Fruit fly (Drosophila melanogaster) whole organism, embryonic: ENCODE measurements around the gene bark.
A peak's percentile ranks its signal among the peaks of the same experiment; 100 is the strongest.

ENCODE experiments used
- BEAF-32 ChIP-seq: fragments of 200-800 bp; sonication (Bioruptor generic); optimal IDR thresholded peaks from 3 replicates; lab custom pipeline; 2017; ENCODE audit warnings: missing biosample characterization, missing genetic modification characterization, mild to moderate bottlenecking, moderate library complexity, missing genetic modification reagents
- Bteb2 ChIP-seq: fragments of 200-800 bp; sonication (Bioruptor generic); optimal IDR thresholded peaks from 2 replicates; lab custom pipeline; 2016; ENCODE audit warnings: missing biosample characterization, missing genetic modification characterization
- CG10979 ChIP-seq: fragments of 200-800 bp; sonication (Bioruptor generic); optimal IDR thresholded peaks from 2 replicates; lab custom pipeline; 2018; ENCODE audit warnings: missing biosample characterization, mild to moderate bottlenecking, missing genetic modification characterization, moderate library complexity
- CG12744 ChIP-seq: fragments of 200-800 bp; sonication (Bioruptor generic); optimal IDR thresholded peaks from 2 replicates; lab custom pipeline; 2016; ENCODE audit warnings: missing biosample characterization, missing genetic modification characterization
- CG13296 ChIP-seq: fragments of 200-800 bp; sonication (Bioruptor generic); optimal IDR thresholded peaks from 3 replicates; lab custom pipeline; 2018; ENCODE audit warnings: missing biosample characterization, mild to moderate bottlenecking, missing genetic modification characterization
- CG16813 ChIP-seq: fragments of 200-800 bp; sonication (Bioruptor generic); IDR thresholded peaks from 3 replicates; pipeline ENCODE4 v1.3.6; 2022; ENCODE audit warnings: missing biosample characterization, missing genetic modification characterization; ENCODE audit not compliant: partially characterized antibody
- CG17568 ChIP-seq: fragments of 200-800 bp; sonication (Bioruptor generic); optimal IDR thresholded peaks from 2 replicates; lab custom pipeline; 2018; ENCODE audit warnings: missing biosample characterization, mild to moderate bottlenecking, missing genetic modification characterization, moderate library complexity
- CG17802 ChIP-seq: fragments of 200-800 bp; sonication (Bioruptor generic); optimal IDR thresholded peaks from 2 replicates; lab custom pipeline; 2018; ENCODE audit warnings: missing biosample characterization, mild to moderate bottlenecking, missing genetic modification characterization, moderate library complexity
- CG18764 ChIP-seq: fragments of 200-800 bp; sonication (Bioruptor generic); optimal IDR thresholded peaks from 3 replicates; lab custom pipeline; 2016; ENCODE audit warnings: missing biosample characterization, missing genetic modification characterization
- CG2116 ChIP-seq: fragments of 200-800 bp; sonication (Bioruptor generic); optimal IDR thresholded peaks from 3 replicates; lab custom pipeline; 2018; ENCODE audit warnings: missing biosample characterization, mild to moderate bottlenecking, missing genetic modification characterization
- CG3281 ChIP-seq: fragments of 200-800 bp; sonication (Bioruptor generic); optimal IDR thresholded peaks from 3 replicates; lab custom pipeline; 2017; ENCODE audit warnings: missing biosample characterization, mild to moderate bottlenecking, missing genetic modification characterization
- CG33213 ChIP-seq: fragments of 200-800 bp; sonication (Bioruptor generic); optimal IDR thresholded peaks from 3 replicates; lab custom pipeline; 2016; ENCODE audit warnings: missing biosample characterization, missing genetic modification characterization
- CG3995 ChIP-seq: fragments of 200-800 bp; sonication (Bioruptor generic); optimal IDR thresholded peaks from 3 replicates; lab custom pipeline; 2016; ENCODE audit warnings: missing biosample characterization, missing genetic modification characterization
- CG4424 ChIP-seq: fragments of 200-800 bp; sonication (Bioruptor generic); optimal IDR thresholded peaks from 3 replicates; lab custom pipeline; 2016; ENCODE audit warnings: missing biosample characterization, missing genetic modification characterization
- CG6683 ChIP-seq: fragments of 200-800 bp; sonication (Bioruptor generic); optimal IDR thresholded peaks from 2 replicates; lab custom pipeline; 2017; ENCODE audit warnings: missing biosample characterization, mild to moderate bottlenecking, missing genetic modification characterization, missing genetic modification reagents
- CG6813 ChIP-seq: fragments of 200-800 bp; sonication (Bioruptor generic); optimal IDR thresholded peaks from 2 replicates; lab custom pipeline; 2017; ENCODE audit warnings: missing biosample characterization, missing genetic modification characterization, mild to moderate bottlenecking, moderate library complexity, missing genetic modification reagents
- CG9727 ChIP-seq: fragments of 200-800 bp; sonication (Bioruptor generic); optimal IDR thresholded peaks from 3 replicates; lab custom pipeline; 2017; ENCODE audit warnings: missing biosample characterization, mild to moderate bottlenecking, missing genetic modification characterization
- Dad ChIP-seq: fragments of 200-800 bp; sonication (Bioruptor generic); optimal IDR thresholded peaks from 3 replicates; lab custom pipeline; 2016; ENCODE audit warnings: missing biosample characterization, missing genetic modification characterization
- Deaf1 ChIP-seq: fragments of 200-800 bp; optimal IDR thresholded peaks from 3 replicates; lab custom pipeline; 2019; ENCODE audit warnings: missing biosample characterization, mild to moderate bottlenecking, missing genetic modification characterization, moderate library complexity
- Dek ChIP-seq: fragments of 200-800 bp; sonication (Bioruptor generic); optimal IDR thresholded peaks from 3 replicates; lab custom pipeline; 2019; ENCODE audit warnings: missing biosample characterization, mild to moderate bottlenecking, missing genetic modification characterization, moderate library complexity
- Doc3 ChIP-seq: fragments of 200-800 bp; sonication (Bioruptor generic); IDR thresholded peaks from 3 replicates; pipeline ENCODE4 v1.3.6; 2022; ENCODE audit warnings: missing biosample characterization, missing genetic modification characterization; ENCODE audit not compliant: partially characterized antibody
- Drgx ChIP-seq: fragments of 200-800 bp; sonication (Bioruptor generic); IDR thresholded peaks from 2 replicates; pipeline ENCODE4 v1.3.6; 2022; ENCODE audit warnings: missing biosample characterization, missing genetic modification characterization
- HmgZ ChIP-seq: fragments of 200-800 bp; sonication (Bioruptor generic); optimal IDR thresholded peaks from 2 replicates; lab custom pipeline; 2018; ENCODE audit warnings: missing biosample characterization, mild to moderate bottlenecking, missing genetic modification characterization
- Hr3 ChIP-seq: fragments of 200-800 bp; sonication (Bioruptor generic); optimal IDR thresholded peaks from 3 replicates; lab custom pipeline; 2016; ENCODE audit warnings: missing biosample characterization, missing genetic modification characterization
- Hr78 ChIP-seq, 2 experiments: fragments of 200-800 bp in 1 of 2; fragments of >200 bp in 1 of 2; sonication (Bioruptor generic) in 1 of 2; optimal IDR thresholded peaks; 2 replicates each; lab custom pipeline; 2017 to 2019; ENCODE audit warnings: missing biosample characterization in 2 of 2, missing genetic modification characterization in 2 of 2, mild to moderate bottlenecking in 1 of 2, moderate library complexity in 1 of 2
- Max ChIP-seq: fragments of 200-800 bp; sonication (Bioruptor generic); optimal IDR thresholded peaks from 2 replicates; lab custom pipeline; 2016; ENCODE audit warnings: missing biosample characterization, mild to moderate bottlenecking, missing genetic modification characterization
- Meics ChIP-seq: fragments of 200-800 bp; sonication (Bioruptor generic); optimal IDR thresholded peaks from 2 replicates; lab custom pipeline; 2017; ENCODE audit warnings: missing biosample characterization, mild to moderate bottlenecking, missing genetic modification characterization
- PHDP ChIP-seq: fragments of 200-800 bp; sonication (Bioruptor generic); optimal IDR thresholded peaks from 3 replicates; lab custom pipeline; 2018; ENCODE audit warnings: missing biosample characterization, mild to moderate bottlenecking, missing genetic modification characterization, moderate library complexity
- Stat92E ChIP-seq, 3 experiments: fragments of >200 bp in 2 of 3; fragments of 200-800 bp in 1 of 3; sonication (Bioruptor generic) in 1 of 3; optimal IDR thresholded peaks; 2 replicates each; lab custom pipeline; 2017 to 2019; ENCODE audit warnings: missing biosample characterization in 3 of 3, missing genetic modification characterization in 3 of 3, mild to moderate bottlenecking in 1 of 3, moderate library complexity in 1 of 3
- abd-A ChIP-seq: fragments of 200-800 bp; sonication (Bioruptor generic); optimal IDR thresholded peaks from 3 replicates; lab custom pipeline; 2019; ENCODE audit warnings: missing biosample characterization, mild to moderate bottlenecking, missing genetic modification characterization, moderate library complexity
- az2 ChIP-seq: fragments of 200-800 bp; sonication (Bioruptor generic); optimal IDR thresholded peaks from 3 replicates; lab custom pipeline; 2016; ENCODE audit warnings: missing biosample characterization, missing genetic modification characterization
- chinmo ChIP-seq: fragments of 200-800 bp; sonication (Bioruptor generic); IDR thresholded peaks from 4 replicates; pipeline ENCODE4 v1.3.6; 2022; ENCODE audit warnings: missing biosample characterization, missing genetic modification characterization; ENCODE audit not compliant: partially characterized antibody
- dpn ChIP-seq, 2 experiments: fragments of 200-800 bp; sonication (Bioruptor generic); optimal IDR thresholded peaks; 3 replicates each; lab custom pipeline; 2016; ENCODE audit warnings: missing biosample characterization in 2 of 2, missing genetic modification characterization in 2 of 2
- fd3F ChIP-seq: fragments of 200-800 bp; sonication (Bioruptor generic); optimal IDR thresholded peaks from 2 replicates; lab custom pipeline; 2018; ENCODE audit warnings: missing biosample characterization, mild to moderate bottlenecking, missing genetic modification characterization, moderate library complexity
- fd96Cb ChIP-seq: fragments of 200-800 bp; sonication (Bioruptor generic); optimal IDR thresholded peaks from 2 replicates; lab custom pipeline; 2018; ENCODE audit warnings: missing biosample characterization, mild to moderate bottlenecking, missing genetic modification characterization, moderate library complexity
- gce ChIP-seq: fragments of 200-800 bp; sonication (Bioruptor generic); IDR thresholded peaks from 3 replicates; pipeline ENCODE4 v1.3.6; 2022; ENCODE audit warnings: missing biosample characterization, missing genetic modification characterization
- ind ChIP-seq: fragments of 200-800 bp; sonication (Bioruptor generic); optimal IDR thresholded peaks from 3 replicates; lab custom pipeline; 2016; ENCODE audit warnings: missing biosample characterization, missing genetic modification characterization
- lov ChIP-seq, 2 experiments: fragments of 200-800 bp in 1 of 2; fragments of >200 bp in 1 of 2; sonication (Bioruptor generic) in 1 of 2; IDR thresholded peaks in 1 of 2; optimal IDR thresholded peaks in 1 of 2; 2 replicates in 1 of 2; 3 replicates in 1 of 2; pipeline versions ENCODE4 v1.3.6 to Lab custom; 2017 to 2022; ENCODE audit warnings: missing biosample characterization in 1 of 2, missing genetic modification characterization in 1 of 2
- nom ChIP-seq: fragments of 200-800 bp; sonication (Bioruptor generic); optimal IDR thresholded peaks from 2 replicates; lab custom pipeline; 2017; ENCODE audit warnings: missing biosample characterization, missing genetic modification characterization, mild to moderate bottlenecking, moderate library complexity, missing genetic modification reagents
- odd ChIP-seq: fragments of 200-800 bp; sonication (Bioruptor generic); optimal IDR thresholded peaks from 2 replicates; lab custom pipeline; 2017; ENCODE audit warnings: missing biosample characterization, mild to moderate bottlenecking, missing genetic modification characterization
- onecut ChIP-seq: fragments of 200-800 bp; sonication (Bioruptor generic); IDR thresholded peaks from 2 replicates; pipeline ENCODE4 v1.3.6; 2022; ENCODE audit warnings: missing biosample characterization, missing genetic modification characterization
- row ChIP-seq: fragments of 200-800 bp; sonication (Bioruptor generic); IDR thresholded peaks from 3 replicates; pipeline ENCODE4 v1.3.6; 2022; ENCODE audit warnings: missing biosample characterization, missing genetic modification characterization
- sens-2 ChIP-seq: fragments of 200-800 bp; sonication (Bioruptor generic); IDR thresholded peaks from 2 replicates; pipeline ENCODE4 v1.3.6; 2022; ENCODE audit warnings: missing biosample characterization, missing genetic modification characterization
- ssp ChIP-seq: fragments of 200-800 bp; sonication (Bioruptor generic); IDR thresholded peaks from 2 replicates; pipeline ENCODE4 v1.3.6; 2022; ENCODE audit warnings: missing biosample characterization, missing genetic modification characterization
- tap ChIP-seq: fragments of 200-800 bp; optimal IDR thresholded peaks from 3 replicates; lab custom pipeline; 2019; ENCODE audit warnings: missing biosample characterization, mild to moderate bottlenecking, missing genetic modification characterization, moderate library complexity
- tio ChIP-seq: fragments of 200-800 bp; sonication (Bioruptor generic); optimal IDR thresholded peaks from 2 replicates; lab custom pipeline; 2017; ENCODE audit warnings: missing biosample characterization, missing genetic modification characterization, inconsistent platforms
- z ChIP-seq: fragments of 200-800 bp; sonication (Bioruptor generic); IDR thresholded peaks from 3 replicates; pipeline ENCODE4 v1.3.6; 2022; ENCODE audit warnings: missing biosample characterization, missing genetic modification characterization

The bark gene

dm6 chr2L:3772937-3773623 lies 13.9 kb upstream of the bark start (continued):
- TF ChIP-seq lov (optimal IDR thresholded peaks at IDR 0.05; lab: Kevin White, UChicago): no peak
- no peak for TF ChIP-seq lov (GFP tag; IDR thresholded peaks at IDR 0.05; lab: Robert Waterston, UW)
- peak; percentile 65 for TF ChIP-seq Meics (GFP tag; lab: Kevin White, UChicago)
- no peak for TF ChIP-seq sens-2 (GFP tag; lab: Robert Waterston, UW)
- no peak for TF ChIP-seq BEAF-32 (GFP tag; lab: Kevin White, UChicago)
- peak; percentile 72 for TF ChIP-seq Deaf1 (tag; lab: Kevin White, UChicago)
- peak; percentile 37 for TF ChIP-seq CG6813
- TF ChIP-seq Bteb2 (GFP tag; lab: Kevin White, UChicago): peak; percentile 0
- no peak for TF ChIP-seq HmgZ
- peak; percentile 78 for TF ChIP-seq odd
- TF ChIP-seq CG16813: 0 out of 3 replicates have a peak, but pooled peaks have one; percentile 25
- peak; percentile 66 for TF ChIP-seq PHDP (tag; lab: Kevin White, UChicago)
- TF ChIP-seq Drgx (GFP tag; lab: Robert Waterston, UW): peak; percentile 22
- peak; percentile 49 for TF ChIP-seq Dek (tag; lab: Kevin White, UChicago)
- TF ChIP-seq Hr78 (GFP tag; optimal IDR thresholded peaks at IDR 0.05; lab: Kevin White, UChicago): peak in 1 of 2 experiments; percentile 48
- peak; percentile 94 for TF ChIP-seq chinmo (GFP tag; lab: Robert Waterston, UW)
- TF ChIP-seq CG9727: peak; percentile 69
- peak; percentile 56 for TF ChIP-seq CG17568
- TF ChIP-seq z: peak; percentile 67; the same call in 2 of the 3 replicates
- peak; percentile 56 for TF ChIP-seq nom (GFP tag; lab: Kevin White, UChicago)
- TF ChIP-seq CG2116: peak; percentile 2
- no peak for TF ChIP-seq CG6683 (GFP tag; lab: Kevin White, UChicago)
- peak; percentile 35 for TF ChIP-seq abd-A (tag; lab: Kevin White, UChicago)
- no peak for TF ChIP-seq CG33213 (GFP tag; lab: Kevin White, UChicago)
- peak; percentile 16 for TF ChIP-seq Max (GFP tag; lab: Kevin White, UChicago)
- peak; percentile 62 for TF ChIP-seq az2
- peak; percentile 14 for TF ChIP-seq CG18764 (GFP tag; lab: Kevin White, UChicago)
- TF ChIP-seq Doc3: no peak
- peak in 1 of 3 experiments; percentile 22 for TF ChIP-seq Stat92E (GFP tag; optimal IDR thresholded peaks at IDR 0.05; lab: Kevin White, UChicago)
- peak; percentile 39 for TF ChIP-seq ssp (GFP tag; lab: Robert Waterston, UW)
- peak; percentile 65 for TF ChIP-seq row
- TF ChIP-seq CG12744: peak; percentile 22
- no peak for TF ChIP-seq CG17802 (tag; lab: Kevin White, UChicago)
- no peak for TF ChIP-seq gce
- peak; percentile 34 for TF ChIP-seq ind (GFP tag; lab: Kevin White, UChicago)
- TF ChIP-seq CG3995: no peak
- no peak for TF ChIP-seq tap
- peak; percentile 43 for TF ChIP-seq CG13296 (GFP tag; lab: Kevin White, UChicago)
- peak; percentile 70 for TF ChIP-seq CG10979 (tag; lab: Kevin White, UChicago)
- TF ChIP-seq fd96Cb (tag; lab: Kevin White, UChicago): peak; percentile 23
- peak; percentile 10 for TF ChIP-seq fd3F (GFP tag; lab: Kevin White, UChicago)
- TF ChIP-seq CG3281 (GFP tag; lab: Kevin White, UChicago): peak; percentile 43
- peak; percentile 48 for TF ChIP-seq CG4424 (GFP tag; lab: Kevin White, UChicago)
- TF ChIP-seq dpn (GFP tag; optimal IDR thresholded peaks at IDR 0.05; lab: Kevin White, UChicago): peak in 1 of 2 experiments; percentile 7
- 0 out of 2 replicates have a peak, but pooled peaks have one; percentile 18 for TF ChIP-seq onecut (GFP tag; lab: Robert Waterston, UW)
- TF ChIP-seq Dad (GFP tag; lab: Kevin White, UChicago): no peak
- peak; percentile 55 for TF ChIP-seq tio (GFP tag; lab: Kevin White, UChicago)
- TF ChIP-seq Hr3 (GFP tag; lab: Kevin White, UChicago): peak; percentile 55
